Worm (Caenorhabditis elegans) whole organism, dauer: ENCODE data around the gene chil-21.
"Not testable (repeated sequence)": the region's sequence is repeated elsewhere in the genome, so short reads cannot be mapped to it uniquely, and the experiment has no call there.

ENCODE experiments used
- unc-62 ChIP-seq: sonication (generic microtip); optimal IDR thresholded peaks from 2 replicates; lab custom pipeline; 2017; ENCODE audit warnings: missing biosample characterization, missing genetic modification reagents, missing genetic modification characterization

Gene chil-21

ce11 chrII:9461881-9462280, at the start of gene chil-21:
Gene chil-21 (minus strand): TSS chrII:9461981.
- not testable (repeated sequence) for TF ChIP-seq unc-62 (GFP tag; lab: Kevin White, UChicago)

- no peak for TF ChIP-seq unc-62 (GFP tag; lab: Kevin White, UChicago)
Observed at ce11 chrII:9507181-9507580, 45.4 kb upstream of the chil-21 start, which contains the start of gene gcy-3. Gene gcy-3 (minus strand): TSS chrII:9507281.

ce11 chrII:9501955-9502354, 40.2 kb upstream of the chil-21 start:
- TF ChIP-seq unc-62 (GFP tag; lab: Kevin White, UChicago): no peak

- TF ChIP-seq unc-62 (GFP tag; lab: Kevin White, UChicago): no peak
Observed at ce11 chrII:9500926-9501325, 39.1 kb upstream of the chil-21 start.

ce11 chrII:9498589-9498988, 36.8 kb upstream of the chil-21 start:
- no peak for TF ChIP-seq unc-62 (GFP tag; lab: Kevin White, UChicago)

- no peak for TF ChIP-seq unc-62 (GFP tag; lab: Kevin White, UChicago)
Observed at ce11 chrII:9497309-9497708, 35.5 kb upstream of the chil-21 start.

ce11 chrII:9493242-9494058, 31.7 kb upstream of the chil-21 start:
- TF ChIP-seq unc-62 (GFP tag; lab: Kevin White, UChicago): no peak

ce11 chrII:9491045-9491444, 29.3 kb upstream of the chil-21 start:
- no peak for TF ChIP-seq unc-62 (GFP tag; lab: Kevin White, UChicago)

- TF ChIP-seq unc-62 (GFP tag; lab: Kevin White, UChicago): no peak
Observed at ce11 chrII:9490589-9490988, 28.8 kb upstream of the chil-21 start.

- no peak for TF ChIP-seq unc-62 (GFP tag; lab: Kevin White, UChicago)
Observed at ce11 chrII:9489922-9490321, 28.1 kb upstream of the chil-21 start.

ce11 chrII:9487337-9487950, 25.7 kb upstream of the chil-21 start, which contains the start of gene T19H5.4:
Gene T19H5.4 (minus strand): TSS chrII:9487387.
- no peak for TF ChIP-seq unc-62 (GFP tag; lab: Kevin White, UChicago)

ce11 chrII:9485081-9485730, 23.4 kb upstream of the chil-21 start:
- no peak for TF ChIP-seq unc-62 (GFP tag; lab: Kevin White, UChicago)

- TF ChIP-seq unc-62 (GFP tag; lab: Kevin White, UChicago): no peak
Observed at ce11 chrII:9483342-9483741, 21.6 kb upstream of the chil-21 start.

- no peak for TF ChIP-seq unc-62 (GFP tag; lab: Kevin White, UChicago)
Observed at ce11 chrII:9482529-9482928, 20.7 kb upstream of the chil-21 start.

- TF ChIP-seq unc-62 (GFP tag; lab: Kevin White, UChicago): no peak
Observed at ce11 chrII:9481427-9481826, 19.6 kb upstream of the chil-21 start.

ce11 chrII:9480006-9480405, 18.2 kb upstream of the chil-21 start, which contains the start of gene T19H5.7:
Gene T19H5.7 (minus strand): TSS chrII:9480106.
- TF ChIP-seq unc-62 (GFP tag; lab: Kevin White, UChicago): no peak
